Worm (Caenorhabditis elegans) whole organism, midembryonic: ENCODE measurements around the gene dpy-9.

Experiments
- T22C8.4 ChIP-seq: fragments of 200-800 bp; sonication (Bioruptor generic); IDR thresholded peaks from 2 replicates; pipeline ENCODE4 v1.3.6; 2022; ENCODE audit warnings: missing genetic modification characterization, missing compliant biosample characterization
- cog-1 ChIP-seq: sonication (generic microtip); optimal IDR thresholded peaks from 2 replicates; lab custom pipeline; 2016; ENCODE audit warnings: missing genetic modification characterization, missing compliant biosample characterization
- flt-1 ChIP-seq: fragments of 200-800 bp; sonication (Bioruptor generic); IDR thresholded peaks from 2 replicates; pipeline ENCODE4 v1.3.6; 2022; ENCODE audit warnings: missing genetic modification characterization, missing compliant biosample characterization
- med-1 ChIP-seq: sonication (generic microtip); optimal IDR thresholded peaks from 2 replicates; lab custom pipeline; 2017; ENCODE audit warnings: missing genetic modification characterization, mild to moderate bottlenecking, missing compliant biosample characterization, antibody characterized with exemption, missing genetic modification reagents; ENCODE audit not compliant: insufficient read depth
- tab-1 ChIP-seq: fragments of 200-800 bp; sonication (Bioruptor generic); IDR thresholded peaks from 2 replicates; pipeline ENCODE4 v1.3.6; 2022; ENCODE audit warnings: missing genetic modification characterization, missing compliant biosample characterization
- ztf-29 ChIP-seq: fragments of 200-800 bp; sonication (Bioruptor generic); IDR thresholded peaks from 2 replicates; pipeline ENCODE4 v1.3.6; 2022; ENCODE audit warnings: missing genetic modification reagents, missing genetic modification characterization, missing compliant biosample characterization

ce11 chrIV:258362-258761 is 642 bp downstream of the dpy-9 start:
- no peak for TF ChIP-seq T22C8.4 (GFP tag; lab: Robert Waterston, UW)
- no peak for TF ChIP-seq med-1 (GFP tag; lab: Kevin White, UChicago)
- no peak for TF ChIP-seq cog-1 (tag; lab: Kevin White, UChicago)
- TF ChIP-seq ztf-29 (GFP tag; lab: Robert Waterston, UW) = no peak
- TF ChIP-seq flt-1 (GFP tag; lab: Robert Waterston, UW) = no peak
- no peak for TF ChIP-seq tab-1
